Worm (Caenorhabditis elegans): Measurements from ENCODE around the gene coh-4.

Gene coh-4

ce11 chrV:4175624-4176023 lies at the start of gene coh-4, which contains the start of gene pid-5 (continued):
- TF ChIP-seq Y53F4B.3 (GFP tag; IDR thresholded peaks at IDR 0.05) (no peak), rec-8 (tag; optimal IDR thresholded peaks at IDR 0.05) (no peak), efl-1 (GFP tag; optimal IDR thresholded peaks at IDR 0.05) (peak; percentile 98), B0261.1 (tag; optimal IDR thresholded peaks at IDR 0.05) (no peak), bed-1 (GFP tag; IDR thresholded peaks at IDR 0.05) (no peak), T26A5.8 (tag; optimal IDR thresholded peaks at IDR 0.05) (no peak), bed-2 (GFP tag; IDR thresholded peaks at IDR 0.05) (no peak), xnd-1 (tag; optimal IDR thresholded peaks at IDR 0.05) (peak; percentile 99), K12H6.12 (tag; optimal IDR thresholded peaks at IDR 0.05) (no peak), tlf-1 (GFP tag; optimal IDR thresholded peaks at IDR 0.05) (peak; percentile 75), lsy-27 (tag; optimal IDR thresholded peaks at IDR 0.05; ENCODE audit: borderline replicate concordance, insufficient read depth) (no peak), lin-35 (GFP tag; optimal IDR thresholded peaks at IDR 0.05) (peak in 1 of 3 experiments; percentile 46), pha-4 (tag; optimal IDR thresholded peaks at IDR 0.05) (no peak), ceh-91 (GFP tag; IDR thresholded peaks at IDR 0.05) (peak; percentile 94), snpc-4 (GFP tag; optimal IDR thresholded peaks at IDR 0.05) (peak; percentile 44), snpc-4 (tag; optimal IDR thresholded peaks at IDR 0.05) (peak in 2 of 4 experiments; percentile 57 to 66), sdz-38 (tag; optimal IDR thresholded peaks at IDR 0.05) (no peak), rcor-1 (GFP tag; IDR thresholded peaks at IDR 0.05) (peak; percentile 80), ztf-26 (tag; optimal IDR thresholded peaks at IDR 0.05) (no peak), ceh-40 (GFP tag; IDR thresholded peaks at IDR 0.05) (no peak), hlh-26 (GFP tag; conservative IDR thresholded peaks at IDR 0.05) (no peak), ztf-18 (tag; optimal IDR thresholded peaks at IDR 0.05) (no peak), fkh-3 (tag; optimal IDR thresholded peaks at IDR 0.05) (no peak), dpff-1 (tag; optimal IDR thresholded peaks at IDR 0.05) (no peak), egl-44 (GFP tag; IDR thresholded peaks at IDR 0.05) (no peak), F49E8.2 (tag; optimal IDR thresholded peaks at IDR 0.05; ENCODE audit: insufficient read depth) (peak; percentile 83), B0336.3 (GFP tag; IDR thresholded peaks at IDR 0.05) (peak; percentile 74), ceh-100 (GFP tag; IDR thresholded peaks at IDR 0.05) (peak; percentile 61), atf-7 (tag; optimal IDR thresholded peaks at IDR 0.05) (no peak), F57C9.4 (tag; optimal IDR thresholded peaks at IDR 0.05) (no peak), egrh-3 (GFP tag; IDR thresholded peaks at IDR 0.05) (no peak), zfh-2 (GFP tag; conservative IDR thresholded peaks at IDR 0.05) (no peak), Y95B8A.8 (GFP tag; IDR thresholded peaks at IDR 0.05) (peak; percentile 87), ccch-3 (GFP tag; optimal IDR thresholded peaks at IDR 0.05) (no peak), mxl-1 (tag; optimal IDR thresholded peaks at IDR 0.05) (no peak), lin-54 (GFP tag; optimal IDR thresholded peaks at IDR 0.05) (peak; percentile 90), F22D6.2 (tag; optimal IDR thresholded peaks at IDR 0.05) (no peak), madf-8 (GFP tag; conservative IDR thresholded peaks at IDR 0.05) (peak; percentile 95), snpc-3.4 (tag; optimal IDR thresholded peaks at IDR 0.05) (peak; percentile 94), Y67H2A.10 (GFP tag; conservative IDR thresholded peaks at IDR 0.05) (no peak), lin-26 (GFP tag; IDR thresholded peaks at IDR 0.05) (no peak), nhr-27 (tag; optimal IDR thresholded peaks at IDR 0.05) (no peak), madf-6 (GFP tag; IDR thresholded peaks at IDR 0.05) (peak; percentile 99), snpc-1.1 (tag; optimal IDR thresholded peaks at IDR 0.05; ENCODE audit: insufficient read depth) (peak; percentile 58), him-1 (tag; optimal IDR thresholded peaks at IDR 0.05) (peak; percentile 5), aptf-2 (GFP tag; conservative IDR thresholded peaks at IDR 0.05) (no peak), K11D2.4 (GFP tag; IDR thresholded peaks at IDR 0.05) (no peak), gei-17 (GFP tag; optimal IDR thresholded peaks at IDR 0.05) (no peak)

Data from whole organism, young adult.